Worm (Caenorhabditis elegans) whole organism, mixed stage, embryonic: ENCODE measurements around the gene T27E9.6.

Experiments
- ceh-39 ChIP-seq: fragments of 150-350 bp; optimal IDR thresholded peaks from 2 replicates; lab custom pipeline; 2014; ENCODE audit warnings: missing biosample characterization, missing genetic modification characterization
- ceh-43 ChIP-seq: fragments of 200-800 bp; sonication (Bioruptor generic); optimal IDR thresholded peaks from 2 replicates; lab custom pipeline; 2018; ENCODE audit warnings: mild to moderate bottlenecking, missing genetic modification characterization, moderate library complexity, missing compliant biosample characterization
- elt-3 ChIP-seq: fragments of 150-350 bp; optimal IDR thresholded peaks from 2 replicates; lab custom pipeline; 2014; ENCODE audit warnings: missing biosample characterization, missing genetic modification characterization
- mab-5 ChIP-seq: fragments of 150-350 bp; optimal IDR thresholded peaks from 2 replicates; lab custom pipeline; 2014; ENCODE audit warnings: missing biosample characterization, missing genetic modification characterization
- mep-1 ChIP-seq: fragments of 150-350 bp; optimal IDR thresholded peaks from 2 replicates; lab custom pipeline; 2017; ENCODE audit warnings: missing biosample characterization, missing genetic modification reagents, missing genetic modification characterization, inconsistent platforms
- snpc-4 ChIP-seq: fragments of 150-350 bp; optimal IDR thresholded peaks from 2 replicates; lab custom pipeline; 2014; ENCODE audit warnings: missing biosample characterization, missing genetic modification characterization

DNA sequence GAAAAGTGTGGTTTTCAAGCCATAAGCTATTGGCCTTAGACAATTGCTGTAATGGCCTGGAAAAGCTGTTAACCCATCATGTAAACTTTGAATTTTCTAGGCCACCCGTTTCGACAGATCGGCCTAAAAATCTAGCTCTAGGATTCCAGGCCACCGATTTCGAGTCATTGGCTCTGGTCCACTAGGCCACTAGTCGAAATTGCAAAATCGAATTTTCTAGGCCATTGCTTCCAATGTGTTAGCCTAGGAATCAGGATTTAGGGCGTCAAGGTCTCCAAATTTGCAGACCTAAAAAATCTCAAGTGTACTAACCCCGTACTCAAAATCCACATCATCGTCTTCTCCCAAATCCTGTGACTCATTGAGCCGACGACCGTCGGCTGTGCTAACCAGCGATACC lies 34.2 kb upstream of the T27E9.6 start:
- TF ChIP-seq mab-5 (tag; lab: Kevin White, UChicago) (no peak), ceh-39 (tag; lab: Kevin White, UChicago) (no peak), mep-1 (tag; lab: Kevin White, UChicago) (no peak), snpc-4 (tag; lab: Kevin White, UChicago) (no peak), elt-3 (no peak), ceh-43 (GFP tag; lab: Kevin White, UChicago) (no peak)
